Fruit fly (Drosophila melanogaster) Kc167 (cell line): Measurements from ENCODE around the gene CG5011.

Experiments
- Myc ChIP-seq: fragments of >200 bp; optimal IDR thresholded peaks from 2 replicates; lab custom pipeline; 2017; ENCODE audit warnings: missing external identifiers
- Sin3A ChIP-seq: fragments of >200 bp; optimal IDR thresholded peaks from 2 replicates; lab custom pipeline; 2018; ENCODE audit warnings: missing external identifiers
- h ChIP-seq: fragments of >200 bp; optimal IDR thresholded peaks from 3 replicates; lab custom pipeline; 2018; ENCODE audit warnings: missing external identifiers
- insv ChIP-seq: fragments of >200 bp; optimal IDR thresholded peaks from 3 replicates; lab custom pipeline; 2018; ENCODE audit warnings: missing external identifiers
- psq ChIP-seq: fragments of >200 bp; optimal IDR thresholded peaks from 2 replicates; lab custom pipeline; 2017; ENCODE audit warnings: missing external identifiers
- ttk ChIP-seq: sonication (Bioruptor generic); optimal IDR thresholded peaks from 2 replicates; lab custom pipeline; 2017; ENCODE audit warnings: missing external identifiers

Gene CG5011

dm6 chr2L:1217033-1217612 lies 16.7 kb downstream of the CG5011 start:
- TF ChIP-seq h (lab: Kevin White, UChicago) (no peak), Sin3A (no peak), Myc (no peak), ttk (lab: Kevin White, UChicago) (no peak), insv (no peak), psq (lab: Kevin White, UChicago) (no peak)

dm6 chr2L:1217892-1218473 lies 17.5 kb downstream of the CG5011 start:
- no peak for TF ChIP-seq Sin3A
- TF ChIP-seq h (lab: Kevin White, UChicago) = no peak
- TF ChIP-seq psq (lab: Kevin White, UChicago) = no peak
- TF ChIP-seq insv = no peak
- TF ChIP-seq Myc = no peak
- no peak for TF ChIP-seq ttk (lab: Kevin White, UChicago)

- TF ChIP-seq ttk (lab: Kevin White, UChicago) = no peak
- no peak for TF ChIP-seq h (lab: Kevin White, UChicago)
- no peak for TF ChIP-seq Sin3A
- no peak for TF ChIP-seq Myc
- TF ChIP-seq insv = no peak
- TF ChIP-seq psq (lab: Kevin White, UChicago) = no peak
Observed at dm6 chr2L:1218475-1218874, 18.0 kb downstream of the CG5011 start.

- no peak for TF ChIP-seq insv
- no peak for TF ChIP-seq h (lab: Kevin White, UChicago)
- TF ChIP-seq ttk (lab: Kevin White, UChicago) = no peak
- no peak for TF ChIP-seq Sin3A
- TF ChIP-seq Myc = no peak
- TF ChIP-seq psq (lab: Kevin White, UChicago) = no peak
Observed at dm6 chr2L:1218993-1219392, 18.5 kb downstream of the CG5011 start, which contains the start of gene CG42329. CG42329 (plus strand) TSS chr2L:1219293.

dm6 chr2L:1230691-1231090 lies 30.2 kb downstream of the CG5011 start:
- TF ChIP-seq h (lab: Kevin White, UChicago) = no peak
- TF ChIP-seq Sin3A = no peak
- no peak for TF ChIP-seq insv
- TF ChIP-seq Myc = no peak
- TF ChIP-seq psq (lab: Kevin White, UChicago) = no peak
- no peak for TF ChIP-seq ttk (lab: Kevin White, UChicago)

- TF ChIP-seq Sin3A (no peak), ttk (lab: Kevin White, UChicago) (no peak), insv (no peak), psq (lab: Kevin White, UChicago) (no peak)
Observed at dm6 chr2L:1239736-1240135, 39.3 kb downstream of the CG5011 start, which contains the start of gene CG5397. CG5397 (plus strand) TSS chr2L:1240036.
